Worm (Caenorhabditis elegans): ENCODE data around the gene F22E5.9.
"Not testable (repeated sequence)": the region's sequence is repeated elsewhere in the genome, so short reads cannot be mapped to it uniquely, and the experiment has no call there.

Gene F22E5.9

ce11 chrII:2638062-2638461, at the start of gene F22E5.9:
Gene F22E5.9 (plus strand): TSS chrII:2638388.
- no peak for TF ChIP-seq him-1 (tag; optimal IDR thresholded peaks at IDR 0.05)
- TF ChIP-seq W03F9.2 (tag; optimal IDR thresholded peaks at IDR 0.05), result no peak
- no peak for TF ChIP-seq dao-5 (tag; optimal IDR thresholded peaks at IDR 0.05)

ce11 chrII:2600176-2600575, 38.0 kb upstream of the F22E5.9 start, which contains the start of gene F33H12.1:
Gene F33H12.1 (plus strand): TSS chrII:2600476.
- TF ChIP-seq W03F9.2, dao-5, him-1 (tag; optimal IDR thresholded peaks at IDR 0.05): not testable (repeated sequence)

ce11 chrII:2600931-2601330, 37.3 kb upstream of the F22E5.9 start:
- TF ChIP-seq him-1 (tag; optimal IDR thresholded peaks at IDR 0.05) (no peak), dao-5 (tag; optimal IDR thresholded peaks at IDR 0.05) (no peak), W03F9.2 (tag; optimal IDR thresholded peaks at IDR 0.05) (no peak)

ce11 chrII:2605319-2605718, 32.9 kb upstream of the F22E5.9 start, which contains the start of gene sri-77:
Gene sri-77 (minus strand): TSS chrII:2605419.
- TF ChIP-seq him-1 (tag; optimal IDR thresholded peaks at IDR 0.05) (no peak), dao-5 (tag; optimal IDR thresholded peaks at IDR 0.05) (no peak), W03F9.2 (tag; optimal IDR thresholded peaks at IDR 0.05) (no peak)

ce11 chrII:2610202-2610912, 27.8 kb upstream of the F22E5.9 start, which contains the start of gene sri-38:
Gene sri-38 (plus strand): TSS chrII:2610862.
- TF ChIP-seq W03F9.2 (tag; optimal IDR thresholded peaks at IDR 0.05) (no peak), dao-5 (tag; optimal IDR thresholded peaks at IDR 0.05) (no peak), him-1 (tag; optimal IDR thresholded peaks at IDR 0.05) (no peak)

ce11 chrII:2611009-2611408, 27.2 kb upstream of the F22E5.9 start:
- no peak for TF ChIP-seq him-1 (tag; optimal IDR thresholded peaks at IDR 0.05)
- no peak for TF ChIP-seq W03F9.2 (tag; optimal IDR thresholded peaks at IDR 0.05)

ce11 chrII:2612278-2612677, 25.9 kb upstream of the F22E5.9 start, which contains the start of gene D2062.13:
Gene D2062.13 (plus strand): TSS chrII:2612578.
- TF ChIP-seq W03F9.2, him-1, dao-5 (tag; optimal IDR thresholded peaks at IDR 0.05): not testable (repeated sequence)

- TF ChIP-seq dao-5, W03F9.2, him-1 (tag; optimal IDR thresholded peaks at IDR 0.05): not testable (repeated sequence)
Observed at ce11 chrII:2616634-2617033, 21.6 kb upstream of the F22E5.9 start, which contains the start of gene msrp-5. Gene msrp-5 (plus strand): TSS chrII:2616934.

ce11 chrII:2619148-2619547, 19.0 kb upstream of the F22E5.9 start, which contains the start of gene msrp-6:
Gene msrp-6 (plus strand): TSS chrII:2619448.
- TF ChIP-seq W03F9.2, him-1, dao-5 (tag; optimal IDR thresholded peaks at IDR 0.05): not testable (repeated sequence)

- TF ChIP-seq him-1 (tag; optimal IDR thresholded peaks at IDR 0.05), result no peak
- TF ChIP-seq dao-5 (tag; optimal IDR thresholded peaks at IDR 0.05), result no peak
- TF ChIP-seq W03F9.2 (tag; optimal IDR thresholded peaks at IDR 0.05), result no peak
Observed at ce11 chrII:2622480-2622879, 15.7 kb upstream of the F22E5.9 start, which contains the start of gene D2062.5. Gene D2062.5 (plus strand): TSS chrII:2622780.

ce11 chrII:2622936-2623452, 15.2 kb upstream of the F22E5.9 start, which contains the start of gene D2062.4:
Gene D2062.4 (plus strand): TSS chrII:2623402.
- TF ChIP-seq W03F9.2, him-1, dao-5 (tag; optimal IDR thresholded peaks at IDR 0.05): not testable (repeated sequence)

ce11 chrII:2624792-2625191, 13.4 kb upstream of the F22E5.9 start, which contains the start of gene lgc-28:
Gene lgc-28 (plus strand): TSS chrII:2625092.
- TF ChIP-seq dao-5 (tag; optimal IDR thresholded peaks at IDR 0.05), result no peak
- TF ChIP-seq W03F9.2 (tag; optimal IDR thresholded peaks at IDR 0.05), result no peak
- no peak for TF ChIP-seq him-1 (tag; optimal IDR thresholded peaks at IDR 0.05)

ce11 chrII:2627154-2627799, 10.9 kb upstream of the F22E5.9 start, which contains the start of gene sri-71:
Gene sri-71 (plus strand): TSS chrII:2627749.
- no peak for TF ChIP-seq W03F9.2 (tag; optimal IDR thresholded peaks at IDR 0.05)
- no peak for TF ChIP-seq him-1 (tag; optimal IDR thresholded peaks at IDR 0.05)
